Fruit fly (Drosophila melanogaster) whole organism, embryonic: Measurements from ENCODE around the gene Nep6.
A peak's percentile ranks its signal among the peaks of the same experiment; 100 is the strongest.

ENCODE experiments used
- Asciz ChIP-seq: fragments of 200-800 bp; sonication (Bioruptor generic); optimal IDR thresholded peaks from 2 replicates; lab custom pipeline; 2017; ENCODE audit warnings: missing biosample characterization, mild to moderate bottlenecking, missing genetic modification characterization, missing genetic modification reagents
- B-H1 ChIP-seq: fragments of 200-800 bp; sonication (Bioruptor generic); IDR thresholded peaks from 3 replicates; pipeline ENCODE4 v1.3.6; 2022; ENCODE audit warnings: missing biosample characterization, missing genetic modification characterization
- CG11085 ChIP-seq: fragments of 200-800 bp; sonication (Bioruptor generic); IDR thresholded peaks from 2 replicates; pipeline ENCODE4 v1.3.6; 2022; ENCODE audit warnings: missing biosample characterization, missing genetic modification characterization
- CG12071 ChIP-seq: fragments of 200-800 bp; sonication (Bioruptor generic); optimal IDR thresholded peaks from 3 replicates; lab custom pipeline; 2018; ENCODE audit warnings: missing biosample characterization, mild to moderate bottlenecking, missing genetic modification characterization
- CG12155 ChIP-seq: fragments of 200-800 bp; sonication (Bioruptor generic); optimal IDR thresholded peaks from 3 replicates; lab custom pipeline; 2016; ENCODE audit warnings: missing biosample characterization, missing genetic modification characterization
- CG12659 ChIP-seq: fragments of 200-800 bp; sonication (Bioruptor generic); optimal IDR thresholded peaks from 3 replicates; lab custom pipeline; 2017; ENCODE audit warnings: mild to moderate bottlenecking, missing biosample characterization, missing genetic modification reagents, missing genetic modification characterization
- CG12744 ChIP-seq: fragments of 200-800 bp; sonication (Bioruptor generic); optimal IDR thresholded peaks from 2 replicates; lab custom pipeline; 2016; ENCODE audit warnings: missing biosample characterization, missing genetic modification characterization
- CG15514 ChIP-seq: fragments of 200-800 bp; sonication (Bioruptor generic); optimal IDR thresholded peaks from 3 replicates; lab custom pipeline; 2017; ENCODE audit warnings: missing biosample characterization, missing genetic modification characterization, mild to moderate bottlenecking, moderate library complexity, missing genetic modification reagents
- CG16813 ChIP-seq: fragments of 200-800 bp; sonication (Bioruptor generic); IDR thresholded peaks from 3 replicates; pipeline ENCODE4 v1.3.6; 2022; ENCODE audit warnings: missing biosample characterization, missing genetic modification characterization; ENCODE audit not compliant: partially characterized antibody
- CG17328 ChIP-seq: fragments of 200-800 bp; sonication (Bioruptor generic); IDR thresholded peaks from 2 replicates; pipeline ENCODE4 v1.3.6; 2022; ENCODE audit warnings: missing biosample characterization, missing genetic modification characterization
- CG2199 ChIP-seq: fragments of 200-800 bp; sonication (Bioruptor generic); IDR thresholded peaks from 3 replicates; pipeline ENCODE4 v1.3.6; 2022; ENCODE audit warnings: missing biosample characterization, missing genetic modification characterization
- CG2875 ChIP-seq: fragments of 200-800 bp; sonication (Bioruptor generic); optimal IDR thresholded peaks from 2 replicates; lab custom pipeline; 2017; ENCODE audit warnings: missing biosample characterization, mild to moderate bottlenecking, missing genetic modification characterization, missing genetic modification reagents
- CG30020 ChIP-seq: fragments of 200-800 bp; optimal IDR thresholded peaks from 2 replicates; lab custom pipeline; 2019; ENCODE audit warnings: missing biosample characterization, mild to moderate bottlenecking, missing genetic modification characterization, moderate library complexity
- CG32767 ChIP-seq: fragments of 200-800 bp; sonication (Bioruptor generic); IDR thresholded peaks from 2 replicates; pipeline ENCODE4 v1.3.6; 2022; ENCODE audit warnings: missing biosample characterization, missing genetic modification characterization
- CG3726 ChIP-seq: fragments of 200-800 bp; sonication (Bioruptor generic); IDR thresholded peaks from 3 replicates; pipeline ENCODE4, ENCODE4 v1.3.6; 2022; ENCODE audit warnings: missing biosample characterization, missing genetic modification characterization
- CG4328 ChIP-seq: fragments of 200-800 bp; sonication (Bioruptor generic); optimal IDR thresholded peaks from 3 replicates; lab custom pipeline; 2017; ENCODE audit warnings: missing biosample characterization, missing genetic modification reagents, missing genetic modification characterization
- CG43689 ChIP-seq: fragments of 200-800 bp; sonication (Bioruptor generic); IDR thresholded peaks from 2 replicates; pipeline ENCODE4 v1.3.6; 2022; ENCODE audit warnings: missing biosample characterization, missing genetic modification characterization
- CG7745 ChIP-seq: fragments of 200-800 bp; sonication (Bioruptor generic); optimal IDR thresholded peaks from 2 replicates; lab custom pipeline; 2018; ENCODE audit warnings: missing biosample characterization, mild to moderate bottlenecking, missing genetic modification characterization, moderate library complexity
- CG8388 ChIP-seq: fragments of 200-800 bp; sonication (Bioruptor generic); optimal IDR thresholded peaks from 2 replicates; lab custom pipeline; 2019; ENCODE audit warnings: missing biosample characterization, mild to moderate bottlenecking, missing genetic modification characterization, moderate library complexity
- CHES-1-like ChIP-seq: fragments of 200-800 bp; sonication (Bioruptor generic); optimal IDR thresholded peaks from 2 replicates; lab custom pipeline; 2016; ENCODE audit warnings: missing biosample characterization, missing genetic modification characterization
- CkIIα-i1 ChIP-seq: fragments of 200-800 bp; sonication (Bioruptor generic); IDR thresholded peaks from 2 replicates; pipeline ENCODE4 v1.3.6; 2022; ENCODE audit warnings: missing biosample characterization, missing genetic modification characterization
- Eip74EF ChIP-seq, 2 experiments: fragments of 200-800 bp in 1 of 2; fragments of >200 bp in 1 of 2; sonication (Bioruptor generic) in 1 of 2; optimal IDR thresholded peaks; 2 replicates each; lab custom pipeline; 2017 to 2019; ENCODE audit warnings: missing biosample characterization in 2 of 2, missing genetic modification characterization in 2 of 2, mild to moderate bottlenecking in 1 of 2, moderate library complexity in 1 of 2
- GATAe ChIP-seq: fragments of 200-800 bp; sonication (Bioruptor generic); conservative IDR thresholded peaks from 2 replicates; pipeline ENCODE4 v1.3.6; 2022; ENCODE audit warnings: missing biosample characterization, missing genetic modification characterization
- Gsc ChIP-seq: fragments of 200-800 bp; sonication (Bioruptor generic); IDR thresholded peaks from 2 replicates; pipeline ENCODE4 v1.3.6; 2022; ENCODE audit warnings: missing biosample characterization, missing genetic modification characterization
- Hand ChIP-seq: fragments of 200-800 bp; sonication (Bioruptor generic); optimal IDR thresholded peaks from 2 replicates; lab custom pipeline; 2017; ENCODE audit warnings: mild to moderate bottlenecking, missing biosample characterization, missing genetic modification reagents, missing genetic modification characterization
- Hr3 ChIP-seq: fragments of 200-800 bp; sonication (Bioruptor generic); optimal IDR thresholded peaks from 3 replicates; lab custom pipeline; 2016; ENCODE audit warnings: missing biosample characterization, missing genetic modification characterization
- Jarid2 ChIP-seq: fragments of 200-800 bp; sonication (Bioruptor generic); optimal IDR thresholded peaks from 3 replicates; lab custom pipeline; 2017; ENCODE audit warnings: mild to moderate bottlenecking, missing biosample characterization, missing genetic modification reagents, missing genetic modification characterization
- MTF-1 ChIP-seq: fragments of 200-800 bp; sonication (Bioruptor generic); optimal IDR thresholded peaks from 2 replicates; lab custom pipeline; 2018; ENCODE audit warnings: missing biosample characterization, mild to moderate bottlenecking, missing genetic modification characterization, borderline replicate concordance
- Myb ChIP-seq: fragments of 200-800 bp; sonication (Bioruptor generic); optimal IDR thresholded peaks from 2 replicates; lab custom pipeline; 2016; ENCODE audit warnings: missing biosample characterization, missing genetic modification characterization
- Poxn ChIP-seq: fragments of 200-800 bp; sonication (Bioruptor generic); IDR thresholded peaks from 2 replicates; pipeline ENCODE4 v1.3.6; 2022; ENCODE audit warnings: missing biosample characterization, missing genetic modification characterization
- Ptx1 ChIP-seq: fragments of 200-800 bp; sonication (Bioruptor generic); IDR thresholded peaks from 2 replicates; pipeline ENCODE4 v1.3.6; 2022; ENCODE audit warnings: missing biosample characterization, missing genetic modification characterization
- Scr ChIP-seq: fragments of 200-800 bp; sonication (Bioruptor generic); IDR thresholded peaks from 2 replicates; pipeline ENCODE4 v1.3.6; 2022; ENCODE audit warnings: missing biosample characterization, missing genetic modification characterization; ENCODE audit not compliant: partially characterized antibody
- az2 ChIP-seq: fragments of 200-800 bp; sonication (Bioruptor generic); optimal IDR thresholded peaks from 3 replicates; lab custom pipeline; 2016; ENCODE audit warnings: missing biosample characterization, missing genetic modification characterization
- bowl ChIP-seq: fragments of 200-800 bp; sonication (Bioruptor generic); IDR thresholded peaks from 2 replicates; pipeline ENCODE4 v1.3.6; 2022; ENCODE audit warnings: missing biosample characterization, missing genetic modification characterization
- chn ChIP-seq: fragments of 200-800 bp; sonication (Bioruptor generic); optimal IDR thresholded peaks from 2 replicates; lab custom pipeline; 2016; ENCODE audit warnings: missing biosample characterization, missing genetic modification characterization
- crp ChIP-seq, 2 experiments: fragments of 200-800 bp; sonication (Bioruptor generic); optimal IDR thresholded peaks; 2 replicates in 1 of 2; 3 replicates in 1 of 2; lab custom pipeline; 2017; ENCODE audit warnings: missing biosample characterization in 2 of 2, missing genetic modification characterization in 2 of 2, mild to moderate bottlenecking in 1 of 2, moderate library complexity in 1 of 2
- ewg ChIP-seq: fragments of 200-800 bp; sonication (Bioruptor generic); optimal IDR thresholded peaks from 3 replicates; lab custom pipeline; 2017; ENCODE audit warnings: mild to moderate bottlenecking, missing biosample characterization, missing genetic modification reagents, missing genetic modification characterization
- gsb ChIP-seq: fragments of 200-800 bp; sonication (Bioruptor generic); IDR thresholded peaks from 2 replicates; pipeline ENCODE4 v1.3.6; 2022; ENCODE audit warnings: missing biosample characterization, missing genetic modification characterization
- gt ChIP-seq: fragments of 200-800 bp; sonication (Bioruptor generic); IDR thresholded peaks from 2 replicates; pipeline ENCODE4 v1.3.6; 2022; ENCODE audit warnings: missing biosample characterization, missing genetic modification characterization
- kay ChIP-seq: fragments of 200-800 bp; sonication (Bioruptor generic); optimal IDR thresholded peaks from 2 replicates; lab custom pipeline; 2016; ENCODE audit warnings: missing biosample characterization, missing genetic modification characterization
- nerfin-1 ChIP-seq: fragments of 200-800 bp; sonication (Bioruptor generic); optimal IDR thresholded peaks from 3 replicates; lab custom pipeline; 2019; ENCODE audit warnings: missing biosample characterization, mild to moderate bottlenecking, missing genetic modification characterization, moderate library complexity
- peb ChIP-seq: fragments of 200-800 bp; sonication (Bioruptor generic); IDR thresholded peaks from 2 replicates; pipeline ENCODE4 v1.3.6; 2022; ENCODE audit warnings: missing biosample characterization, missing genetic modification characterization
- phol ChIP-seq: fragments of 200-800 bp; sonication (Bioruptor generic); optimal IDR thresholded peaks from 3 replicates; lab custom pipeline; 2018; ENCODE audit warnings: missing biosample characterization, mild to moderate bottlenecking, missing genetic modification characterization, moderate library complexity
- ranshi ChIP-seq: fragments of 200-800 bp; sonication (Bioruptor generic); IDR thresholded peaks from 2 replicates; pipeline ENCODE4 v1.3.6; 2022; ENCODE audit warnings: missing biosample characterization, missing genetic modification characterization
- scrt ChIP-seq: fragments of 200-800 bp; sonication (Bioruptor generic); optimal IDR thresholded peaks from 2 replicates; lab custom pipeline; 2018; ENCODE audit warnings: missing biosample characterization, mild to moderate bottlenecking, missing genetic modification characterization, moderate library complexity
- sima ChIP-seq: fragments of 200-800 bp; sonication (Bioruptor generic); optimal IDR thresholded peaks from 2 replicates; lab custom pipeline; 2016; ENCODE audit warnings: missing biosample characterization, missing genetic modification characterization
- sisA ChIP-seq: fragments of 200-800 bp; sonication (Bioruptor generic); IDR thresholded peaks from 2 replicates; pipeline ENCODE4 v1.3.6; 2022; ENCODE audit warnings: missing biosample characterization, missing genetic modification characterization
- sr ChIP-seq: fragments of 200-800 bp; sonication (Bioruptor generic); IDR thresholded peaks from 3 replicates; pipeline ENCODE4 v1.3.6; 2022; ENCODE audit warnings: missing biosample characterization, missing genetic modification characterization
- trh ChIP-seq: fragments of 200-800 bp; sonication (Bioruptor generic); optimal IDR thresholded peaks from 2 replicates; lab custom pipeline; 2016; ENCODE audit warnings: missing biosample characterization, missing genetic modification characterization
- zfh2 ChIP-seq: fragments of 200-800 bp; sonication (Bioruptor generic); optimal IDR thresholded peaks from 2 replicates; lab custom pipeline; 2016; ENCODE audit warnings: missing biosample characterization, missing genetic modification characterization

Nep6 gene

dm6 chrX:12755017-12755563 lies 46.4 kb upstream of the Nep6 start (continued):
- TF ChIP-seq ranshi (GFP tag; lab: Robert Waterston, UW) (peak; percentile 71), CkIIα-i1 (GFP tag; lab: Robert Waterston, UW) (peak; percentile 28; the same call in 1 of the 2 replicates), gt (no peak), Eip74EF (GFP tag; optimal IDR thresholded peaks at IDR 0.05; lab: Kevin White, UChicago) (peak in 1 of 2 experiments; percentile 27), CG16813 (GFP tag; lab: Robert Waterston, UW) (no peak), CG11085 (GFP tag; lab: Robert Waterston, UW) (peak; percentile 77), CG12071 (GFP tag; lab: Kevin White, UChicago) (peak; percentile 63), gsb (GFP tag; lab: Robert Waterston, UW) (peak; percentile 81), sr (GFP tag; lab: Robert Waterston, UW) (no peak), CG3726 (GFP tag; lab: Robert Waterston, UW) (no peak; the same call in 2 of the 3 replicates), CG12659 (GFP tag; lab: Kevin White, UChicago) (peak; percentile 77), Gsc (GFP tag; lab: Robert Waterston, UW) (no peak), peb (GFP tag; lab: Robert Waterston, UW) (peak; percentile 32; the same call in 1 of the 2 replicates), chn (GFP tag; lab: Kevin White, UChicago) (peak; percentile 40), CG7745 (tag; lab: Kevin White, UChicago) (no peak), Myb (peak; percentile 46), Scr (GFP tag; lab: Robert Waterston, UW) (no peak), CG32767 (GFP tag; lab: Robert Waterston, UW) (peak; percentile 75), MTF-1 (GFP tag; lab: Kevin White, UChicago) (peak; percentile 6), nerfin-1 (tag; lab: Kevin White, UChicago) (peak; percentile 13), CG17328 (GFP tag; lab: Robert Waterston, UW) (peak; percentile 56), kay (GFP tag; lab: Kevin White, UChicago) (no peak), CG2875 (GFP tag; lab: Kevin White, UChicago) (peak; percentile 3), B-H1 (GFP tag; lab: Robert Waterston, UW) (peak; percentile 45; the same call in 2 of the 3 replicates), az2 (GFP tag; lab: Kevin White, UChicago) (peak; percentile 27), sisA (GFP tag; lab: Robert Waterston, UW) (peak; percentile 65), sima (peak; percentile 25), CHES-1-like (GFP tag; lab: Kevin White, UChicago) (peak; percentile 17), GATAe (GFP tag; lab: Robert Waterston, UW) (peak; percentile 63; the same call in 1 of the 2 replicates), Ptx1 (GFP tag; lab: Robert Waterston, UW) (peak; percentile 86), CG4328 (GFP tag; lab: Kevin White, UChicago) (peak; percentile 66), bowl (GFP tag; lab: Robert Waterston, UW) (peak; percentile 65; the same call in 1 of the 2 replicates), CG8388 (peak; percentile 9), zfh2 (peak; percentile 80), Asciz (GFP tag; lab: Kevin White, UChicago) (peak; percentile 56), CG2199 (GFP tag; lab: Robert Waterston, UW) (no peak), CG12744 (GFP tag; lab: Kevin White, UChicago) (no peak), CG12155 (GFP tag; lab: Kevin White, UChicago) (peak; percentile 65), scrt (GFP tag; lab: Kevin White, UChicago) (peak; percentile 91), trh (no peak), Jarid2 (GFP tag; lab: Kevin White, UChicago) (no peak), CG15514 (GFP tag; lab: Kevin White, UChicago) (peak; percentile 52), Hr3 (GFP tag; lab: Kevin White, UChicago) (peak; percentile 33), CG30020 (tag; lab: Kevin White, UChicago) (no peak), Hand (GFP tag; lab: Kevin White, UChicago) (peak; percentile 78), CG43689 (GFP tag; lab: Robert Waterston, UW) (no peak), crp (GFP tag; optimal IDR thresholded peaks at IDR 0.05; lab: Kevin White, UChicago) (no peak), Poxn (peak; percentile 71), ewg (GFP tag; lab: Kevin White, UChicago) (peak; percentile 12), phol (tag; lab: Kevin White, UChicago) (peak; percentile 57)
